Fruit fly (Drosophila melanogaster) whole organism, embryonic: Measurements from ENCODE around the gene Gclm.
A peak's percentile ranks its signal among the peaks of the same experiment; 100 is the strongest.

Source experiments
- Awh ChIP-seq: fragments of 200-800 bp; sonication (Bioruptor generic); IDR thresholded peaks from 2 replicates; pipeline ENCODE4, ENCODE4 v1.3.6; 2022; ENCODE audit warnings: missing biosample characterization, missing genetic modification characterization
- Bgb ChIP-seq: fragments of 200-800 bp; sonication (Bioruptor generic); IDR thresholded peaks from 2 replicates; pipeline ENCODE4 v1.3.6; 2022; ENCODE audit warnings: missing biosample characterization, missing genetic modification characterization; ENCODE audit not compliant: partially characterized antibody
- Bteb2 ChIP-seq: fragments of 200-800 bp; sonication (Bioruptor generic); optimal IDR thresholded peaks from 2 replicates; lab custom pipeline; 2016; ENCODE audit warnings: missing biosample characterization, missing genetic modification characterization
- CG1024 ChIP-seq: fragments of 200-800 bp; sonication (Bioruptor generic); IDR thresholded peaks from 2 replicates; pipeline ENCODE4 v1.3.6; 2022; ENCODE audit warnings: missing biosample characterization, missing genetic modification characterization
- CG1233 ChIP-seq: fragments of 200-800 bp; sonication (Bioruptor generic); optimal IDR thresholded peaks from 4 replicates; lab custom pipeline; 2018; ENCODE audit warnings: missing biosample characterization, mild to moderate bottlenecking, missing genetic modification characterization
- CG12769 ChIP-seq: fragments of 200-800 bp; sonication (Bioruptor generic); optimal IDR thresholded peaks from 2 replicates; lab custom pipeline; 2019; ENCODE audit warnings: missing biosample characterization, mild to moderate bottlenecking, missing genetic modification characterization, moderate library complexity
- CG13424 ChIP-seq: fragments of 200-800 bp; sonication (Bioruptor generic); optimal IDR thresholded peaks from 2 replicates; lab custom pipeline; 2019; ENCODE audit warnings: missing biosample characterization, mild to moderate bottlenecking, missing genetic modification characterization, moderate library complexity
- CG14667 ChIP-seq: fragments of 200-800 bp; sonication (Bioruptor generic); IDR thresholded peaks from 2 replicates; pipeline ENCODE4 v1.3.6; 2022; ENCODE audit warnings: missing biosample characterization, missing genetic modification characterization
- CG15479 ChIP-seq: fragments of 200-800 bp; sonication (Bioruptor generic); optimal IDR thresholded peaks from 3 replicates; lab custom pipeline; 2019; ENCODE audit warnings: missing biosample characterization, mild to moderate bottlenecking, missing genetic modification characterization, moderate library complexity
- CG15514 ChIP-seq: fragments of 200-800 bp; sonication (Bioruptor generic); optimal IDR thresholded peaks from 3 replicates; lab custom pipeline; 2017; ENCODE audit warnings: missing biosample characterization, missing genetic modification characterization, mild to moderate bottlenecking, moderate library complexity, missing genetic modification reagents
- CG17385 ChIP-seq: fragments of 200-800 bp; sonication (Bioruptor generic); optimal IDR thresholded peaks from 3 replicates; lab custom pipeline; 2018; ENCODE audit warnings: missing biosample characterization, mild to moderate bottlenecking, missing genetic modification characterization
- CG1832 ChIP-seq: fragments of 200-800 bp; sonication (Bioruptor generic); optimal IDR thresholded peaks from 2 replicates; lab custom pipeline; 2017; ENCODE audit warnings: missing biosample characterization, mild to moderate bottlenecking, missing genetic modification characterization, inconsistent platforms
- CG18764 ChIP-seq: fragments of 200-800 bp; sonication (Bioruptor generic); optimal IDR thresholded peaks from 3 replicates; lab custom pipeline; 2016; ENCODE audit warnings: missing biosample characterization, missing genetic modification characterization
- CG2875 ChIP-seq: fragments of 200-800 bp; sonication (Bioruptor generic); optimal IDR thresholded peaks from 2 replicates; lab custom pipeline; 2017; ENCODE audit warnings: missing biosample characterization, mild to moderate bottlenecking, missing genetic modification characterization, missing genetic modification reagents
- CG30431 ChIP-seq: fragments of 200-800 bp; sonication (Bioruptor generic); optimal IDR thresholded peaks from 2 replicates; lab custom pipeline; 2017; ENCODE audit warnings: missing biosample characterization, missing genetic modification characterization
- CG31365 ChIP-seq: fragments of 200-800 bp; sonication (Bioruptor generic); optimal IDR thresholded peaks from 2 replicates; lab custom pipeline; 2018; ENCODE audit warnings: missing biosample characterization, mild to moderate bottlenecking, missing genetic modification characterization
- CG32532 ChIP-seq: fragments of 200-800 bp; sonication (Bioruptor generic); IDR thresholded peaks from 2 replicates; pipeline ENCODE4 v1.3.6; 2022; ENCODE audit warnings: missing biosample characterization, missing genetic modification characterization
- CG3726 ChIP-seq: fragments of 200-800 bp; sonication (Bioruptor generic); IDR thresholded peaks from 3 replicates; pipeline ENCODE4, ENCODE4 v1.3.6; 2022; ENCODE audit warnings: missing biosample characterization, missing genetic modification characterization
- CG5180 ChIP-seq: fragments of 200-800 bp; sonication (Bioruptor generic); optimal IDR thresholded peaks from 3 replicates; lab custom pipeline; 2017; ENCODE audit warnings: missing biosample characterization, missing genetic modification characterization, mild to moderate bottlenecking, moderate library complexity, missing genetic modification reagents
- CG6765 ChIP-seq: fragments of 200-800 bp; sonication (Bioruptor generic); optimal IDR thresholded peaks from 3 replicates; lab custom pipeline; 2017; ENCODE audit warnings: missing biosample characterization, mild to moderate bottlenecking, missing genetic modification characterization
- CG6791 ChIP-seq: fragments of 200-800 bp; sonication (Bioruptor generic); IDR thresholded peaks from 3 replicates; pipeline ENCODE4 v1.3.6; 2022; ENCODE audit warnings: missing biosample characterization, missing genetic modification characterization; ENCODE audit not compliant: partially characterized antibody
- CG7786 ChIP-seq: fragments of 200-800 bp; sonication (Bioruptor generic); optimal IDR thresholded peaks from 2 replicates; lab custom pipeline; 2016; ENCODE audit warnings: missing biosample characterization, missing genetic modification characterization
- CG7839 ChIP-seq: fragments of 200-800 bp; sonication (Bioruptor generic); optimal IDR thresholded peaks from 3 replicates; lab custom pipeline; 2018; ENCODE audit warnings: missing biosample characterization, mild to moderate bottlenecking, missing genetic modification characterization, moderate library complexity
- CG9609 ChIP-seq: fragments of 200-800 bp; sonication (Bioruptor generic); optimal IDR thresholded peaks from 3 replicates; lab custom pipeline; 2016; ENCODE audit warnings: missing biosample characterization, missing genetic modification characterization
- D19A ChIP-seq: fragments of 200-800 bp; optimal IDR thresholded peaks from 3 replicates; lab custom pipeline; 2019; ENCODE audit warnings: missing biosample characterization, mild to moderate bottlenecking, missing genetic modification characterization, moderate library complexity
- Eip74EF ChIP-seq, 2 experiments: fragments of 200-800 bp in 1 of 2; fragments of >200 bp in 1 of 2; sonication (Bioruptor generic) in 1 of 2; optimal IDR thresholded peaks; 2 replicates each; lab custom pipeline; 2017 to 2019; ENCODE audit warnings: missing biosample characterization in 2 of 2, missing genetic modification characterization in 2 of 2, mild to moderate bottlenecking in 1 of 2, moderate library complexity in 1 of 2
- Kr ChIP-seq: fragments of 200-800 bp; sonication (Bioruptor generic); optimal IDR thresholded peaks from 2 replicates; lab custom pipeline; 2017; ENCODE audit warnings: missing biosample characterization, mild to moderate bottlenecking, missing genetic modification characterization
- Mes4 ChIP-seq: fragments of 200-800 bp; sonication (Bioruptor generic); optimal IDR thresholded peaks from 2 replicates; lab custom pipeline; 2016; ENCODE audit warnings: missing biosample characterization, missing genetic modification characterization
- Rx ChIP-seq: fragments of 200-800 bp; sonication (Bioruptor generic); IDR thresholded peaks from 2 replicates; pipeline ENCODE4 v1.3.6; 2022; ENCODE audit warnings: missing biosample characterization, missing genetic modification characterization
- cad ChIP-seq: fragments of >200 bp; optimal IDR thresholded peaks from 2 replicates; lab custom pipeline; 2017; ENCODE audit warnings: missing biosample characterization, missing genetic modification characterization
- chm ChIP-seq: fragments of 200-800 bp; sonication (Bioruptor generic); IDR thresholded peaks from 2 replicates; pipeline ENCODE4 v1.3.6; 2022; ENCODE audit warnings: missing biosample characterization, missing genetic modification characterization
- corto ChIP-seq: fragments of 200-800 bp; sonication (Bioruptor generic); optimal IDR thresholded peaks from 2 replicates; lab custom pipeline; 2016; ENCODE audit warnings: missing biosample characterization, mild to moderate bottlenecking, missing genetic modification characterization, moderate library complexity
- da ChIP-seq: fragments of 200-800 bp; sonication (Bioruptor generic); optimal IDR thresholded peaks from 2 replicates; lab custom pipeline; 2016; ENCODE audit warnings: missing biosample characterization, missing genetic modification characterization
- dysf ChIP-seq: fragments of 200-800 bp; sonication (Bioruptor generic); IDR thresholded peaks from 3 replicates; pipeline ENCODE4 v1.3.6; 2022; ENCODE audit warnings: missing biosample characterization, missing genetic modification characterization
- fd64A ChIP-seq: fragments of 200-800 bp; sonication (Bioruptor generic); optimal IDR thresholded peaks from 3 replicates; lab custom pipeline; 2018; ENCODE audit warnings: missing biosample characterization, mild to moderate bottlenecking, missing genetic modification characterization
- hb ChIP-seq: fragments of 200-800 bp; sonication (Bioruptor generic); IDR thresholded peaks from 3 replicates; pipeline ENCODE4 v1.3.6; 2022; ENCODE audit warnings: missing biosample characterization, missing genetic modification characterization; ENCODE audit not compliant: partially characterized antibody
- hbn ChIP-seq: fragments of 200-800 bp; sonication (Bioruptor generic); IDR thresholded peaks from 2 replicates; pipeline ENCODE4 v1.3.6; 2022; ENCODE audit warnings: missing biosample characterization, missing genetic modification characterization; ENCODE audit not compliant: partially characterized antibody
- jumu ChIP-seq: fragments of 200-800 bp; sonication (Bioruptor generic); optimal IDR thresholded peaks from 3 replicates; lab custom pipeline; 2016; ENCODE audit warnings: missing biosample characterization, missing genetic modification characterization
- nerfin-1 ChIP-seq: fragments of 200-800 bp; sonication (Bioruptor generic); optimal IDR thresholded peaks from 3 replicates; lab custom pipeline; 2019; ENCODE audit warnings: missing biosample characterization, mild to moderate bottlenecking, missing genetic modification characterization, moderate library complexity
- nom ChIP-seq: fragments of 200-800 bp; sonication (Bioruptor generic); optimal IDR thresholded peaks from 2 replicates; lab custom pipeline; 2017; ENCODE audit warnings: missing biosample characterization, missing genetic modification characterization, mild to moderate bottlenecking, moderate library complexity, missing genetic modification reagents
- odd ChIP-seq: fragments of 200-800 bp; sonication (Bioruptor generic); optimal IDR thresholded peaks from 2 replicates; lab custom pipeline; 2017; ENCODE audit warnings: missing biosample characterization, mild to moderate bottlenecking, missing genetic modification characterization
- pan ChIP-seq, 4 experiments: fragments of >200 bp in 3 of 4; fragments of 200-800 bp in 1 of 4; sonication (Bioruptor generic) in 1 of 4; optimal IDR thresholded peaks in 3 of 4; IDR thresholded peaks in 1 of 4; 2 replicates each; pipeline versions ENCODE4 v1.3.6 to Lab custom; 2017 to 2022; ENCODE audit warnings: missing biosample characterization in 2 of 4, missing genetic modification characterization in 2 of 4, mixed read lengths in 1 of 4
- pb ChIP-seq: fragments of 200-800 bp; sonication (Bioruptor generic); optimal IDR thresholded peaks from 3 replicates; lab custom pipeline; 2016; ENCODE audit warnings: missing biosample characterization, missing genetic modification characterization
- ro ChIP-seq: fragments of 200-800 bp; sonication (Bioruptor generic); IDR thresholded peaks from 2 replicates; pipeline ENCODE4 v1.3.6; 2022; ENCODE audit warnings: missing biosample characterization, missing genetic modification characterization
- salm ChIP-seq: fragments of 200-800 bp; sonication (Bioruptor generic); optimal IDR thresholded peaks from 2 replicates; lab custom pipeline; 2018; ENCODE audit warnings: missing biosample characterization, mild to moderate bottlenecking, missing genetic modification characterization
- seq ChIP-seq: fragments of 200-800 bp; sonication (Bioruptor generic); IDR thresholded peaks from 2 replicates; pipeline ENCODE4 v1.3.6; 2022; ENCODE audit warnings: missing biosample characterization, missing genetic modification characterization
- sisA ChIP-seq: fragments of 200-800 bp; sonication (Bioruptor generic); IDR thresholded peaks from 2 replicates; pipeline ENCODE4 v1.3.6; 2022; ENCODE audit warnings: missing biosample characterization, missing genetic modification characterization
- sqz ChIP-seq: fragments of 200-800 bp; sonication (Bioruptor generic); optimal IDR thresholded peaks from 3 replicates; lab custom pipeline; 2018; ENCODE audit warnings: missing biosample characterization, mild to moderate bottlenecking, missing genetic modification characterization
- tgo ChIP-seq: fragments of 200-800 bp; sonication (Bioruptor generic); IDR thresholded peaks from 3 replicates; pipeline ENCODE4 v1.3.6; 2022; ENCODE audit warnings: missing biosample characterization, missing genetic modification characterization
- ttk ChIP-seq: fragments of 200-800 bp; sonication (Bioruptor generic); IDR thresholded peaks from 2 replicates; pipeline ENCODE4 v2.1.2; 2022; ENCODE audit warnings: missing biosample characterization, missing genetic modification characterization

Gclm gene

DNA sequence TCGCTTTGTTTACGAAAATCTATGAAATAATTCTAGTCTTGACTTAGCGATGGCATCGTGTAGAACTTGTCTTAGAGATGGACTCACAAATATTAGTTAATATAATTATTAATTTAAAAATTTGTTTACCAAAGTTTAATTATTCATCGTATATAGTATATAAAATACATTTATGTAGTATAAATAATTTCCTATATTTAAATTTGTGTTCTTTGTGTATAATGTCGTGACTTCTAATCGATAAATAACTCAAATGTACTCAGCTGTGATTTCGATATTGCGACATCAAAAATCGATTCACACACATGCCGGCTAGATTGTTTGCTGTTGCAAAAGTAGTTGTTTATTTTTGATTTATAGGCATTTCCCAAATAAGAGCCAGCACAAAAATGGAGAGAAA lies 4.0 kb upstream of the Gclm start, which contains the start of the genes wfs1 and Nup133 (continued):
- peak; percentile 79 for TF ChIP-seq CG6791
- peak; percentile 49; the same call in 1 of the 3 replicates for TF ChIP-seq hb (GFP tag; lab: Robert Waterston, UW)
- no peak for TF ChIP-seq CG7839
- TF ChIP-seq corto (GFP tag; lab: Kevin White, UChicago), result no peak
- TF ChIP-seq CG1233 (GFP tag; lab: Kevin White, UChicago), result peak; percentile 69
- peak; percentile 86 for TF ChIP-seq CG15479 (GFP tag; lab: Kevin White, UChicago)
- TF ChIP-seq seq (GFP tag; lab: Robert Waterston, UW), result no peak
- TF ChIP-seq CG7786 (GFP tag; lab: Kevin White, UChicago), result no peak
- TF ChIP-seq CG6765, result peak; percentile 47
- no peak for TF ChIP-seq Eip74EF (GFP tag; optimal IDR thresholded peaks at IDR 0.05; lab: Kevin White, UChicago)
- no peak for TF ChIP-seq nom (GFP tag; lab: Kevin White, UChicago)
- no peak for TF ChIP-seq Mes4 (GFP tag; lab: Kevin White, UChicago)
- no peak for TF ChIP-seq CG30431 (GFP tag; lab: Kevin White, UChicago)
- peak; percentile 46; the same call in 1 of the 2 replicates for TF ChIP-seq chm (GFP tag; lab: Robert Waterston, UW)
- no peak for TF ChIP-seq Bteb2 (GFP tag; lab: Kevin White, UChicago)
- no peak for TF ChIP-seq CG2875
- TF ChIP-seq CG15514 (GFP tag; lab: Kevin White, UChicago), result peak; percentile 60
- TF ChIP-seq dysf (GFP tag; lab: Robert Waterston, UW), result peak; percentile 62; the same call in 1 of the 3 replicates
- no peak for TF ChIP-seq cad (GFP tag; lab: Kevin White, UChicago)
- TF ChIP-seq tgo (GFP tag; lab: Robert Waterston, UW), result peak; percentile 68
- no peak; the same call in 1 of the 2 replicates for TF ChIP-seq CG1024
- TF ChIP-seq CG17385 (GFP tag; lab: Kevin White, UChicago), result no peak
- no peak for TF ChIP-seq CG3726 (GFP tag; lab: Robert Waterston, UW)
- TF ChIP-seq da, result no peak
- TF ChIP-seq fd64A, result no peak
- TF ChIP-seq CG32532, result peak; percentile 66; the same call in 1 of the 2 replicates
- peak; percentile 85 for TF ChIP-seq nerfin-1
- peak; percentile 64 for TF ChIP-seq CG18764 (GFP tag; lab: Kevin White, UChicago)
- TF ChIP-seq Kr (GFP tag; lab: Kevin White, UChicago), result no peak
- no peak for TF ChIP-seq D19A
- TF ChIP-seq CG5180 (GFP tag; lab: Kevin White, UChicago), result no peak
- peak; percentile 44; the same call in 1 of the 2 replicates for TF ChIP-seq sisA (GFP tag; lab: Robert Waterston, UW)
- TF ChIP-seq CG12769, result no peak
- no peak for TF ChIP-seq jumu (GFP tag; lab: Kevin White, UChicago)
- no peak for TF ChIP-seq ro (GFP tag; lab: Robert Waterston, UW)
- peak; percentile 75 for TF ChIP-seq Bgb (GFP tag; lab: Robert Waterston, UW)
- no peak for TF ChIP-seq pan (optimal IDR thresholded peaks at IDR 0.05; lab: Kevin White, UChicago)
- peak in 1 of 2 experiments; percentile 70 for TF ChIP-seq pan (GFP tag; optimal IDR thresholded peaks at IDR 0.05 in 1 of 2, IDR thresholded peaks at IDR 0.05 in 1 of 2)
- peak; percentile 49 for TF ChIP-seq salm (tag; lab: Kevin White, UChicago)
- no peak for TF ChIP-seq pb (GFP tag; lab: Kevin White, UChicago)
- peak; percentile 93 for TF ChIP-seq CG13424 (tag; lab: Kevin White, UChicago)
- TF ChIP-seq sqz (GFP tag; lab: Kevin White, UChicago), result no peak
- no peak for TF ChIP-seq CG9609
- TF ChIP-seq hbn (GFP tag; lab: Robert Waterston, UW), result peak; percentile 92
- TF ChIP-seq CG31365 (tag; lab: Kevin White, UChicago), result no peak
- TF ChIP-seq CG1832 (GFP tag; lab: Kevin White, UChicago), result no peak
- no peak for TF ChIP-seq Awh (GFP tag; lab: Robert Waterston, UW)
- TF ChIP-seq Rx (GFP tag; lab: Robert Waterston, UW), result no peak
- TF ChIP-seq CG14667 (GFP tag; lab: Robert Waterston, UW), result 0 out of 2 replicates have a peak, but pooled peaks have one; percentile 7
- TF ChIP-seq ttk, result peak; percentile 53
- TF ChIP-seq odd, result no peak
